Fruit fly (Drosophila melanogaster) whole organism, embryonic: ENCODE data around the gene CG8509.

Experiments
- Blimp-1 ChIP-seq: fragments of 200-800 bp; sonication (Bioruptor generic); optimal IDR thresholded peaks from 3 replicates; lab custom pipeline; 2018; ENCODE audit warnings: missing biosample characterization, missing genetic modification characterization, mild to moderate bottlenecking, moderate library complexity, missing genetic modification reagents
- CG10543 ChIP-seq: fragments of 200-800 bp; sonication (Bioruptor generic); optimal IDR thresholded peaks from 3 replicates; lab custom pipeline; 2017; ENCODE audit warnings: missing biosample characterization, mild to moderate bottlenecking, missing genetic modification characterization, moderate library complexity
- CG11696 ChIP-seq: fragments of 200-800 bp; sonication (Bioruptor generic); IDR thresholded peaks from 2 replicates; pipeline ENCODE4 v1.3.6; 2022; ENCODE audit warnings: missing biosample characterization, missing genetic modification characterization
- CG12769 ChIP-seq: fragments of 200-800 bp; sonication (Bioruptor generic); optimal IDR thresholded peaks from 2 replicates; lab custom pipeline; 2019; ENCODE audit warnings: missing biosample characterization, mild to moderate bottlenecking, missing genetic modification characterization, moderate library complexity
- CG13287 ChIP-seq: fragments of 200-800 bp; sonication (Bioruptor generic); IDR thresholded peaks from 2 replicates; pipeline ENCODE4 v1.3.6; 2022; ENCODE audit warnings: missing biosample characterization, missing genetic modification characterization; ENCODE audit not compliant: partially characterized antibody
- CG13296 ChIP-seq: fragments of 200-800 bp; sonication (Bioruptor generic); optimal IDR thresholded peaks from 3 replicates; lab custom pipeline; 2018; ENCODE audit warnings: missing biosample characterization, mild to moderate bottlenecking, missing genetic modification characterization
- CG13775 ChIP-seq: fragments of 200-800 bp; sonication (Bioruptor generic); optimal IDR thresholded peaks from 3 replicates; lab custom pipeline; 2017; ENCODE audit warnings: missing biosample characterization, mild to moderate bottlenecking, missing genetic modification characterization
- CG18599 ChIP-seq: fragments of 200-800 bp; sonication (Bioruptor generic); optimal IDR thresholded peaks from 3 replicates; lab custom pipeline; 2017; ENCODE audit warnings: missing biosample characterization, missing genetic modification characterization, mild to moderate bottlenecking, moderate library complexity, missing genetic modification reagents
- CG2199 ChIP-seq: fragments of 200-800 bp; sonication (Bioruptor generic); IDR thresholded peaks from 3 replicates; pipeline ENCODE4 v1.3.6; 2022; ENCODE audit warnings: missing biosample characterization, missing genetic modification characterization
- CG30431 ChIP-seq: fragments of 200-800 bp; sonication (Bioruptor generic); optimal IDR thresholded peaks from 2 replicates; lab custom pipeline; 2017; ENCODE audit warnings: missing biosample characterization, missing genetic modification characterization
- CG32767 ChIP-seq: fragments of 200-800 bp; sonication (Bioruptor generic); IDR thresholded peaks from 2 replicates; pipeline ENCODE4 v1.3.6; 2022; ENCODE audit warnings: missing biosample characterization, missing genetic modification characterization
- CG34376 ChIP-seq: fragments of 200-800 bp; sonication (Bioruptor generic); optimal IDR thresholded peaks from 2 replicates; lab custom pipeline; 2018; ENCODE audit warnings: missing biosample characterization, mild to moderate bottlenecking, missing genetic modification characterization
- CG3847 ChIP-seq: fragments of 200-800 bp; sonication (Bioruptor generic); IDR thresholded peaks from 2 replicates; pipeline ENCODE4 v1.3.6; 2022; ENCODE audit warnings: missing biosample characterization, missing genetic modification characterization
- CG5180 ChIP-seq: fragments of 200-800 bp; sonication (Bioruptor generic); optimal IDR thresholded peaks from 3 replicates; lab custom pipeline; 2017; ENCODE audit warnings: missing biosample characterization, missing genetic modification characterization, mild to moderate bottlenecking, moderate library complexity, missing genetic modification reagents
- CG7357 ChIP-seq: fragments of 200-800 bp; sonication (Bioruptor generic); IDR thresholded peaks from 3 replicates; pipeline ENCODE4 v1.3.6; 2022; ENCODE audit warnings: missing biosample characterization, missing genetic modification characterization
- CG8359 ChIP-seq: fragments of 200-800 bp; sonication (Bioruptor generic); optimal IDR thresholded peaks from 2 replicates; lab custom pipeline; 2017; ENCODE audit warnings: missing biosample characterization, mild to moderate bottlenecking, missing genetic modification characterization, borderline replicate concordance
- CG8944 ChIP-seq: fragments of 200-800 bp; sonication (Bioruptor generic); optimal IDR thresholded peaks from 3 replicates; lab custom pipeline; 2016; ENCODE audit warnings: missing biosample characterization, missing genetic modification characterization
- CG9797 ChIP-seq: fragments of 200-800 bp; sonication (Bioruptor generic); optimal IDR thresholded peaks from 3 replicates; lab custom pipeline; 2018; ENCODE audit warnings: missing biosample characterization, mild to moderate bottlenecking, missing genetic modification characterization
- CG9932 ChIP-seq: fragments of 200-800 bp; sonication (Bioruptor generic); IDR thresholded peaks from 2 replicates; pipeline ENCODE4 v1.3.6; 2022; ENCODE audit warnings: missing biosample characterization, missing genetic modification characterization
- Hr51 ChIP-seq, 2 experiments: fragments of 200-800 bp; sonication (Bioruptor generic); optimal IDR thresholded peaks; 2 replicates in 1 of 2; 3 replicates in 1 of 2; lab custom pipeline; 2016 to 2018; ENCODE audit warnings: missing biosample characterization in 2 of 2, missing genetic modification characterization in 2 of 2, mild to moderate bottlenecking in 1 of 2, moderate library complexity in 1 of 2
- Jarid2 ChIP-seq: fragments of 200-800 bp; sonication (Bioruptor generic); optimal IDR thresholded peaks from 3 replicates; lab custom pipeline; 2017; ENCODE audit warnings: mild to moderate bottlenecking, missing biosample characterization, missing genetic modification reagents, missing genetic modification characterization
- Lhr ChIP-seq: fragments of 200-800 bp; sonication (Bioruptor generic); optimal IDR thresholded peaks from 3 replicates; lab custom pipeline; 2017; ENCODE audit warnings: mild to moderate bottlenecking, missing biosample characterization, missing genetic modification reagents, missing genetic modification characterization
- Med ChIP-seq: fragments of 200-800 bp; sonication (Bioruptor generic); peaks from one replicate; lab custom pipeline; 2016; ENCODE audit warnings: missing biosample characterization, missing genetic modification characterization, mild to moderate bottlenecking, inconsistent platforms, moderate library complexity
- Scr ChIP-seq: fragments of 200-800 bp; sonication (Bioruptor generic); IDR thresholded peaks from 2 replicates; pipeline ENCODE4 v1.3.6; 2022; ENCODE audit warnings: missing biosample characterization, missing genetic modification characterization; ENCODE audit not compliant: partially characterized antibody
- Ssrp ChIP-seq: fragments of 200-800 bp; sonication (Bioruptor generic); optimal IDR thresholded peaks from 2 replicates; lab custom pipeline; 2018; ENCODE audit warnings: missing biosample characterization, mild to moderate bottlenecking, missing genetic modification characterization, moderate library complexity
- TFAM ChIP-seq: fragments of 200-800 bp; sonication (Bioruptor generic); optimal IDR thresholded peaks from 2 replicates; lab custom pipeline; 2017; ENCODE audit warnings: missing biosample characterization, missing genetic modification characterization, inconsistent platforms
- abd-A ChIP-seq: fragments of 200-800 bp; sonication (Bioruptor generic); optimal IDR thresholded peaks from 3 replicates; lab custom pipeline; 2019; ENCODE audit warnings: missing biosample characterization, mild to moderate bottlenecking, missing genetic modification characterization, moderate library complexity
- chinmo ChIP-seq: fragments of 200-800 bp; sonication (Bioruptor generic); IDR thresholded peaks from 4 replicates; pipeline ENCODE4 v1.3.6; 2022; ENCODE audit warnings: missing biosample characterization, missing genetic modification characterization; ENCODE audit not compliant: partially characterized antibody
- dmrt99B ChIP-seq: fragments of 200-800 bp; sonication (Bioruptor generic); optimal IDR thresholded peaks from 2 replicates; lab custom pipeline; 2018; ENCODE audit warnings: missing biosample characterization, mild to moderate bottlenecking, missing genetic modification characterization, moderate library complexity
- eve ChIP-seq, 2 experiments: fragments of >200 bp; optimal IDR thresholded peaks; 2 replicates each; lab custom pipeline; 2017; ENCODE audit warnings: missing biosample characterization in 2 of 2, missing genetic modification characterization in 2 of 2
- fd96Cb ChIP-seq: fragments of 200-800 bp; sonication (Bioruptor generic); optimal IDR thresholded peaks from 2 replicates; lab custom pipeline; 2018; ENCODE audit warnings: missing biosample characterization, mild to moderate bottlenecking, missing genetic modification characterization, moderate library complexity
- gce ChIP-seq: fragments of 200-800 bp; sonication (Bioruptor generic); IDR thresholded peaks from 3 replicates; pipeline ENCODE4 v1.3.6; 2022; ENCODE audit warnings: missing biosample characterization, missing genetic modification characterization
- her ChIP-seq: fragments of 200-800 bp; sonication (Bioruptor generic); optimal IDR thresholded peaks from 2 replicates; lab custom pipeline; 2016; ENCODE audit warnings: missing biosample characterization, missing genetic modification characterization
- insv ChIP-seq, 2 experiments: fragments of 200-800 bp; sonication (Bioruptor generic); optimal IDR thresholded peaks; 3 replicates each; lab custom pipeline; 2016 to 2018; ENCODE audit warnings: missing biosample characterization in 2 of 2, missing genetic modification characterization in 2 of 2
- jing ChIP-seq: fragments of 200-800 bp; sonication (Bioruptor generic); optimal IDR thresholded peaks from 2 replicates; lab custom pipeline; 2018; ENCODE audit warnings: missing biosample characterization, mild to moderate bottlenecking, missing genetic modification characterization
- lola ChIP-seq, 3 experiments: fragments of >200 bp in 2 of 3; fragments of 200-800 bp in 1 of 3; sonication (Bioruptor generic) in 1 of 3; optimal IDR thresholded peaks; 2 replicates each; lab custom pipeline; 2017 to 2019; ENCODE audit warnings: missing biosample characterization in 3 of 3, missing genetic modification characterization in 3 of 3, mild to moderate bottlenecking in 1 of 3, moderate library complexity in 1 of 3
- oc ChIP-seq: fragments of 200-800 bp; sonication (Bioruptor generic); optimal IDR thresholded peaks from 2 replicates; lab custom pipeline; 2018; ENCODE audit warnings: missing biosample characterization, mild to moderate bottlenecking, missing genetic modification characterization, moderate library complexity
- pros ChIP-seq: fragments of 200-800 bp; sonication (Bioruptor generic); optimal IDR thresholded peaks from 3 replicates; lab custom pipeline; 2019; ENCODE audit warnings: missing biosample characterization, mild to moderate bottlenecking, missing genetic modification characterization, moderate library complexity
- sens ChIP-seq: fragments of 200-800 bp; sonication (Bioruptor generic); peaks from one replicate; lab custom pipeline; 2016; ENCODE audit warnings: missing biosample characterization, missing genetic modification characterization
- slp2 ChIP-seq: fragments of 200-800 bp; sonication (Bioruptor generic); optimal IDR thresholded peaks from 2 replicates; lab custom pipeline; 2016; ENCODE audit warnings: missing biosample characterization, missing genetic modification characterization
- ssp ChIP-seq: fragments of 200-800 bp; sonication (Bioruptor generic); IDR thresholded peaks from 2 replicates; pipeline ENCODE4 v1.3.6; 2022; ENCODE audit warnings: missing biosample characterization, missing genetic modification characterization
- sug ChIP-seq: fragments of 200-800 bp; optimal IDR thresholded peaks from 2 replicates; lab custom pipeline; 2019; ENCODE audit warnings: missing biosample characterization, mild to moderate bottlenecking, missing genetic modification characterization, moderate library complexity
- toy ChIP-seq: fragments of 200-800 bp; sonication (Bioruptor generic); IDR thresholded peaks from 2 replicates; pipeline ENCODE4 v1.3.6; 2022; ENCODE audit warnings: missing biosample characterization, missing genetic modification characterization
- unpg ChIP-seq: fragments of 200-800 bp; sonication (Bioruptor generic); optimal IDR thresholded peaks from 3 replicates; lab custom pipeline; 2018; ENCODE audit warnings: missing biosample characterization, mild to moderate bottlenecking, missing genetic modification characterization, moderate library complexity
- zf30C ChIP-seq: fragments of 200-800 bp; sonication (Bioruptor generic); optimal IDR thresholded peaks from 3 replicates; lab custom pipeline; 2018; ENCODE audit warnings: missing biosample characterization, mild to moderate bottlenecking, missing genetic modification characterization

Gene CG8509

DNA sequence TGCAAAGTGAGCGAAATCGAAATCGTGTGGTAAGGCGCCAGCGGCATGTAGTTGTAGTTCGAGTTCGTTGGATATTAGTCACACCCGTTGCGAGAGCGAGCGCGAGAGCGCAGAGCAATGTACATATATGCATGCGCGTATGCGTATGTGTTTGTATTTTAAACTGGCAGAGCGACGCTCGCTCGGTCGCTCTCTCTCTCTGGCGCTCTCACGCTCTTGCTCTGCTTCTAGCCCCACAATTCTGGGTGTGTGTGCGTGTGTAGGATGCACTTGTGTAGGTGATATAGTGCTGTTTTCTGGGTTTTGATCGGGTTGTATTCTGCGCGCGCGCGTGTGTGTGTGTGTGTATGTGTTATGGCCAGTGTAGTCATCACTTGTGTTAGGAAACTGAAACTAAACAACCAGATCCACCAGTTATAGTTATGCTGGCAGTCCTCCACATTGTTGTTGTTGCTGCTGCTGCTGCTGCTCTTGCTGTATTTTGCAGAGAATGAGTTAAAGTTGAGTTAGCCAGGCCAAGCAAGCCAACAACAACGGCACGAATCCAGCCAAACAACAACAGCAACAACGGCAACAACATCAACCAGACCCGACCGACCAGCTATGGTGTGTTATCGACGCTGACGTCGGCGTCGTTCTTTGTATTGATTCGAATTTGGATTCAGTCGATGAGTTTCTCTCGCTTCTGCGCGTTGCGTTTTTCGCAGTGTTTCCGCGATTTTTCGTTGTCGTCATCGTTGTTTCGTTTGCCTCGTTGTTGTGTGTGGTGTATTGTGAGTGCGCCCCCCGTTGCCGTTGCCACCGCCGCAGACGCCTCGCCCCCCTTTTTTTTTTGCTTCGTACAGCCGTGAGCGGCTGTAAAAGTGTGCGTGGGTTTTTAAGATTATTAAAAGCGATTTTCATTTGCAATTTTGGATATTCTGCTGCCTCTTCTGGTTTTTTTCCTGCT is 2.6 kb downstream of the CG8509 start (continued):
- TF ChIP-seq CG13296 (GFP tag; lab: Kevin White, UChicago) = no peak
- TF ChIP-seq Jarid2 (GFP tag; lab: Kevin White, UChicago) = peak; percentile 49
- TF ChIP-seq CG34376 (GFP tag; lab: Kevin White, UChicago) = peak; percentile 73
- no peak for TF ChIP-seq CG8944 (GFP tag; lab: Kevin White, UChicago)
- TF ChIP-seq oc (tag; lab: Kevin White, UChicago) = no peak
- no peak for TF ChIP-seq fd96Cb (tag; lab: Kevin White, UChicago)
- TF ChIP-seq CG12769 (tag; lab: Kevin White, UChicago) = peak; percentile 56
- TF ChIP-seq toy = no peak
- peak; percentile 17 for TF ChIP-seq CG8359
- no peak for TF ChIP-seq dmrt99B (tag; lab: Kevin White, UChicago)
- TF ChIP-seq Ssrp (tag; lab: Kevin White, UChicago) = no peak
- no peak for TF ChIP-seq Hr51 (GFP tag; optimal IDR thresholded peaks at IDR 0.05; lab: Kevin White, UChicago)
- TF ChIP-seq sug (tag; lab: Kevin White, UChicago) = peak; percentile 26
- peak; percentile 23; the same call in 1 of the 2 replicates for TF ChIP-seq Scr (GFP tag; lab: Robert Waterston, UW)
- TF ChIP-seq CG3847 = no peak
- TF ChIP-seq CG7357 (GFP tag; lab: Robert Waterston, UW) = no peak
- TF ChIP-seq slp2 = no peak
- TF ChIP-seq zf30C = peak; percentile 26
- no peak for TF ChIP-seq unpg (GFP tag; lab: Kevin White, UChicago)
- no peak for TF ChIP-seq gce (GFP tag; lab: Robert Waterston, UW)
- no peak for TF ChIP-seq CG13775 (GFP tag; lab: Kevin White, UChicago)

DNA sequence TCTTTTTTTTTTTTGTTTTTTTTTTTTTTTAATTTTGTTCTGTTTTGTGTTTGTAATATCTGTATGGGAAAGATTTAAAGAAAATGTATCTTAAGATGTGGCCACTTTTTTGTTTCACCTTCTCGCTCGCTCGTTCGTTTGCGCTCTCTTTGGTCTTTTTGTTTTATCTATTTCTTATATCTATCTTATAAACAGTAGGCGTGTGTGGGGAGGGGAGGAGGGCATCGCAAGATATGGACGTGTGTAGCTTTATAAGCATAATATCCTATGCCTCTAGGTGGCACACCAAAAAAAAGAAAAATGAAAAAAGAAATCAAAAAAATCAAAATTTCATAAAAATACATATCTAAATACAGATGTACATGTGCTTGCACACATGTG is 3.2 kb downstream of the CG8509 start:
- TF ChIP-seq sens (GFP tag; lab: Kevin White, UChicago) = peak; percentile 68
- no peak for TF ChIP-seq CG32767 (GFP tag; lab: Robert Waterston, UW)
- no peak for TF ChIP-seq CG30431 (GFP tag; lab: Kevin White, UChicago)
- peak in 1 of 2 experiments; percentile 14 for TF ChIP-seq eve (GFP tag; optimal IDR thresholded peaks at IDR 0.05; lab: Kevin White, UChicago)
- no peak for TF ChIP-seq TFAM
- peak; percentile 71 for TF ChIP-seq Med (GFP tag; lab: Kevin White, UChicago)
- TF ChIP-seq CG11696 (GFP tag; lab: Robert Waterston, UW) = no peak
- TF ChIP-seq lola (GFP tag; optimal IDR thresholded peaks at IDR 0.05; lab: Kevin White, UChicago) = peak in 1 of 3 experiments; percentile 22
- no peak for TF ChIP-seq jing (GFP tag; lab: Kevin White, UChicago)
- TF ChIP-seq Lhr (GFP tag; lab: Kevin White, UChicago) = no peak
- TF ChIP-seq her (GFP tag; lab: Kevin White, UChicago) = no peak
- no peak for TF ChIP-seq CG9797 (GFP tag; lab: Kevin White, UChicago)
- no peak for TF ChIP-seq ssp

DNA sequence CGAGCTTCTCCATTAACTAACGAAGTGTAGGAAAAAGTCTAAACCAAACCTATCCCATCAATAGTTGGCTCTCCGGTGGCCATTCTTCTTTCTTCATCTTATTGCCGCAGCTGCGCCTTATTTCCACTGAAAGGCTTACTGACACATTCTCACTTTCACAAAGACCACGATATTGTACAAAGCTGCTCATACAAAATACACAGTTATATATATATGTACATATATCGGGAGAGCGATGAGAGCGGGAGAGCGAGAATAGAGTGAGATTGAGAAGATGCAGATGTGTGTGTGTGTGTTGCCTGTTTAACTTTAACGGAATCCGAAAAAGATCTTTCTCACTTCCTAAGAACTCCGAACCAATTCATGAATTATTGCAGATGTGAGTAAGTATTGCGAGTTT is 3.9 kb downstream of the CG8509 start:
- TF ChIP-seq CG10543 (GFP tag; lab: Kevin White, UChicago) (no peak), abd-A (tag; lab: Kevin White, UChicago) (peak; percentile 20), Blimp-1 (GFP tag; lab: Kevin White, UChicago) (peak; percentile 33), Med (GFP tag; lab: Kevin White, UChicago) (peak; percentile 48), pros (GFP tag; lab: Kevin White, UChicago) (peak; percentile 61), CG5180 (GFP tag; lab: Kevin White, UChicago) (peak; percentile 11), CG18599 (GFP tag; lab: Kevin White, UChicago) (no peak), CG9932 (GFP tag; lab: Robert Waterston, UW) (no peak), CG2199 (GFP tag; lab: Robert Waterston, UW) (peak; percentile 83; the same call in 2 of the 3 replicates), CG13287 (0 out of 2 replicates have a peak, but pooled peaks have one; percentile 11), insv (GFP tag; optimal IDR thresholded peaks at IDR 0.05; lab: Kevin White, UChicago) (peak in 1 of 2 experiments; percentile 5), CG7357 (GFP tag; lab: Robert Waterston, UW) (0 out of 3 replicates have a peak, but pooled peaks have one; percentile 14), chinmo (GFP tag; lab: Robert Waterston, UW) (peak; percentile 75; the same call in 1 of the 4 replicates)
